Worm (Caenorhabditis elegans) whole organism, late embryonic: ENCODE data around the gene rga-8.
A peak's percentile ranks its signal among the peaks of the same experiment; 100 is the strongest.

Source experiments
- C38D4.7 ChIP-seq: fragments of 200-800 bp; sonication (Bioruptor generic); optimal IDR thresholded peaks from 2 replicates; lab custom pipeline; 2018; ENCODE audit warnings: mild to moderate bottlenecking, missing genetic modification characterization, moderate library complexity, missing compliant biosample characterization
- F13H6.1 ChIP-seq: sonication (generic microtip); optimal IDR thresholded peaks from 2 replicates; lab custom pipeline; 2016; ENCODE audit warnings: missing genetic modification characterization, missing compliant biosample characterization
- K02D7.2 ChIP-seq: sonication (generic microtip); optimal IDR thresholded peaks from 2 replicates; lab custom pipeline; 2017; ENCODE audit warnings: mild to moderate bottlenecking, missing genetic modification characterization, missing compliant biosample characterization
- K09A11.1 ChIP-seq: sonication (generic microtip); optimal IDR thresholded peaks from 2 replicates; lab custom pipeline; 2017; ENCODE audit warnings: antibody characterized with exemption, mild to moderate bottlenecking, missing genetic modification characterization, missing compliant biosample characterization; ENCODE audit not compliant: insufficient read depth
- T23F11.4 ChIP-seq: fragments of 200-800 bp; sonication (Bioruptor generic); optimal IDR thresholded peaks from 2 replicates; lab custom pipeline; 2018; ENCODE audit warnings: mild to moderate bottlenecking, missing genetic modification characterization, missing compliant biosample characterization
- ceh-14 ChIP-seq: sonication (generic microtip); optimal IDR thresholded peaks from 2 replicates; lab custom pipeline; 2016; ENCODE audit warnings: missing genotype, missing genetic modification characterization, missing compliant biosample characterization
- ceh-22 ChIP-seq: sonication (generic microtip); optimal IDR thresholded peaks from 2 replicates; lab custom pipeline; 2017; ENCODE audit warnings: missing biosample characterization, missing genetic modification characterization
- ceh-24 ChIP-seq: sonication (generic microtip); optimal IDR thresholded peaks from 2 replicates; lab custom pipeline; 2016; ENCODE audit warnings: mild to moderate bottlenecking, missing genetic modification characterization, missing compliant biosample characterization
- ceh-31 ChIP-seq: sonication (generic microtip); optimal IDR thresholded peaks from 2 replicates; lab custom pipeline; 2016; ENCODE audit warnings: missing genetic modification characterization, missing compliant biosample characterization
- ceh-45 ChIP-seq: fragments of 200-800 bp; sonication (Bioruptor generic); IDR thresholded peaks from 2 replicates; pipeline ENCODE4 v1.3.6; 2022; ENCODE audit warnings: missing genetic modification reagents, missing genetic modification characterization, missing compliant biosample characterization
- ceh-48 ChIP-seq: sonication (generic microtip); optimal IDR thresholded peaks from 2 replicates; lab custom pipeline; 2016; ENCODE audit warnings: missing genetic modification characterization, inconsistent platforms, missing compliant biosample characterization
- ceh-6 ChIP-seq: fragments of 200-800 bp; sonication (Bioruptor generic); optimal IDR thresholded peaks from 2 replicates; lab custom pipeline; 2018; ENCODE audit warnings: mild to moderate bottlenecking, missing genetic modification characterization, missing compliant biosample characterization
- ceh-9 ChIP-seq: sonication (generic microtip); optimal IDR thresholded peaks from 2 replicates; lab custom pipeline; 2016; ENCODE audit warnings: mild to moderate bottlenecking, missing genetic modification characterization, inconsistent platforms, missing compliant biosample characterization
- che-1 ChIP-seq: sonication (generic microtip); optimal IDR thresholded peaks from 2 replicates; lab custom pipeline; 2016; ENCODE audit warnings: mild to moderate bottlenecking, missing genetic modification characterization, missing compliant biosample characterization
- elt-2 ChIP-seq: sonication (generic microtip); optimal IDR thresholded peaks from 2 replicates; lab custom pipeline; 2016; ENCODE audit warnings: missing genetic modification reagents, missing genetic modification characterization, missing compliant biosample characterization
- elt-4 ChIP-seq: sonication (generic microtip); optimal IDR thresholded peaks from 2 replicates; lab custom pipeline; 2016; ENCODE audit warnings: missing genetic modification characterization, missing compliant biosample characterization
- ets-4 ChIP-seq: sonication (generic microtip); optimal IDR thresholded peaks from 2 replicates; lab custom pipeline; 2016; ENCODE audit warnings: missing genetic modification characterization, missing compliant biosample characterization
- fkh-10 ChIP-seq: fragments of 150-350 bp; optimal IDR thresholded peaks from 2 replicates; lab custom pipeline; 2014; ENCODE audit warnings: missing biosample characterization, missing genetic modification reagents, missing genetic modification characterization
- fkh-6 ChIP-seq: sonication (generic microtip); optimal IDR thresholded peaks from 2 replicates; lab custom pipeline; 2016; ENCODE audit warnings: missing genetic modification characterization, missing compliant biosample characterization
- gmeb-2 ChIP-seq: sonication (generic microtip); optimal IDR thresholded peaks from 2 replicates; lab custom pipeline; 2016; ENCODE audit warnings: missing genetic modification characterization, inconsistent platforms, missing compliant biosample characterization
- hlh-13 ChIP-seq: fragments of 200-800 bp; sonication (Bioruptor generic); optimal IDR thresholded peaks from 2 replicates; lab custom pipeline; 2018; ENCODE audit warnings: mild to moderate bottlenecking, missing genetic modification characterization, missing compliant biosample characterization
- hlh-6 ChIP-seq: sonication (generic microtip); optimal IDR thresholded peaks from 2 replicates; lab custom pipeline; 2016; ENCODE audit warnings: missing genotype, missing genetic modification characterization, missing compliant biosample characterization
- lim-6 ChIP-seq: sonication (generic microtip); optimal IDR thresholded peaks from 2 replicates; lab custom pipeline; 2016; ENCODE audit warnings: missing genetic modification characterization, missing compliant biosample characterization
- lin-11 ChIP-seq: fragments of 200-800 bp; sonication (Bioruptor generic); optimal IDR thresholded peaks from 2 replicates; lab custom pipeline; 2018; ENCODE audit warnings: mild to moderate bottlenecking, missing genetic modification characterization, missing compliant biosample characterization
- nfya-1 ChIP-seq: sonication (generic microtip); optimal IDR thresholded peaks from 2 replicates; lab custom pipeline; 2017; ENCODE audit warnings: missing genetic modification characterization, mild to moderate bottlenecking, missing compliant biosample characterization, antibody characterized with exemption, moderate library complexity
- nhr-11 ChIP-seq: fragments of 150-350 bp; optimal IDR thresholded peaks from 2 replicates; lab custom pipeline; 2014; ENCODE audit warnings: missing biosample characterization, missing genetic modification characterization
- nhr-232 ChIP-seq: sonication (generic microtip); optimal IDR thresholded peaks from 2 replicates; lab custom pipeline; 2016; ENCODE audit warnings: missing genetic modification characterization, missing compliant biosample characterization
- pat-9 ChIP-seq: fragments of 200-800 bp; sonication (Bioruptor generic); optimal IDR thresholded peaks from 2 replicates; lab custom pipeline; 2018; ENCODE audit warnings: mild to moderate bottlenecking, missing genetic modification characterization, moderate library complexity, missing compliant biosample characterization
- pax-1 ChIP-seq: fragments of 150-350 bp; optimal IDR thresholded peaks from 2 replicates; lab custom pipeline; 2014; ENCODE audit warnings: missing biosample characterization, missing genetic modification characterization
- pha-2 ChIP-seq: sonication (generic microtip); optimal IDR thresholded peaks from 2 replicates; lab custom pipeline; 2017; ENCODE audit warnings: mild to moderate bottlenecking, missing genetic modification characterization, missing compliant biosample characterization
- pqm-1 ChIP-seq: sonication (generic microtip); optimal IDR thresholded peaks from 2 replicates; lab custom pipeline; 2016; ENCODE audit warnings: missing genetic modification characterization, missing compliant biosample characterization
- ref-2 ChIP-seq: sonication (generic microtip); optimal IDR thresholded peaks from 2 replicates; lab custom pipeline; 2016; ENCODE audit warnings: missing genetic modification characterization, missing compliant biosample characterization
- rnt-1 ChIP-seq: sonication (generic microtip); optimal IDR thresholded peaks from 2 replicates; lab custom pipeline; 2016; ENCODE audit warnings: missing genetic modification characterization, missing compliant biosample characterization
- sdc-2 ChIP-seq: sonication (generic microtip); optimal IDR thresholded peaks from 2 replicates; lab custom pipeline; 2016; ENCODE audit warnings: missing genotype, missing genetic modification characterization, missing compliant biosample characterization
- sox-2 ChIP-seq: fragments of 200-800 bp; sonication (Bioruptor generic); IDR thresholded peaks from 2 replicates; pipeline ENCODE4 v1.3.6; 2022; ENCODE audit warnings: missing genetic modification reagents, missing genetic modification characterization, missing compliant biosample characterization
- tbx-2 ChIP-seq: sonication (generic microtip); optimal IDR thresholded peaks from 2 replicates; lab custom pipeline; 2016; ENCODE audit warnings: missing genetic modification characterization, missing compliant biosample characterization
- unc-55 ChIP-seq: sonication (generic microtip); optimal IDR thresholded peaks from 2 replicates; lab custom pipeline; 2017; ENCODE audit warnings: missing biosample characterization, missing genetic modification reagents, missing genetic modification characterization
- unc-86 ChIP-seq: sonication (generic microtip); optimal IDR thresholded peaks from 2 replicates; lab custom pipeline; 2016; ENCODE audit warnings: missing genetic modification characterization, missing compliant biosample characterization
- ztf-16 ChIP-seq: sonication (generic microtip); optimal IDR thresholded peaks from 2 replicates; lab custom pipeline; 2017; ENCODE audit warnings: missing genetic modification characterization, missing compliant biosample characterization

Gene rga-8

DNA sequence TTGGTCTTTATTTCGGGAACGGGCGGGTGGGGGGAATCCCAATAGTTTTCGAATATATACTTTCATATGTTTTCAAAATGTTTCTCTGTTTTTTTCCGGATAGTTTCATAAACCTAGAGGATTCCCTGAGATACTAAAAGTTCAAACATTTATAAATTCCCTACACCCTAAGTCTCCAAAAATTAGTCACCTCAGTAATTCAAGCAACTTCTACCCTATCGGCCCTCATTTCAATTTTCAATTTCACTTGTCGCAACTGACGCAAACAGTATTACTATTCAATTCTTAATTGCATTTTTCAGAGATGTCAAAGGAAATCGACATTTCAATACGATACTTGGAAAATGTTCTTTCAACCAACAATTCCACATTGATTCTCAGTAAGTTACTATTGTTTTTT lies 15.5 kb downstream of the rga-8 start, which contains the start of gene Y34B4A.4:
Gene Y34B4A.4, plus strand, starts transcription at position 301 of the 400 bp plus-strand sequence.
- TF ChIP-seq fkh-10 (no peak), ceh-45 (no peak), nhr-11 (tag; lab: Kevin White, UChicago) (no peak), ceh-9 (tag; lab: Kevin White, UChicago) (no peak), sox-2 (GFP tag; lab: Robert Waterston, UW) (no peak), unc-86 (tag; lab: Kevin White, UChicago) (no peak), F13H6.1 (tag; lab: Kevin White, UChicago) (no peak), tbx-2 (tag; lab: Kevin White, UChicago) (no peak), K09A11.1 (tag; lab: Kevin White, UChicago) (no peak), pha-2 (no peak), rnt-1 (no peak), ceh-48 (tag; lab: Kevin White, UChicago) (no peak), pqm-1 (no peak), ceh-6 (GFP tag; lab: Kevin White, UChicago) (no peak), nhr-232 (tag; lab: Kevin White, UChicago) (no peak), ceh-14 (tag; lab: Kevin White, UChicago) (no peak)

DNA sequence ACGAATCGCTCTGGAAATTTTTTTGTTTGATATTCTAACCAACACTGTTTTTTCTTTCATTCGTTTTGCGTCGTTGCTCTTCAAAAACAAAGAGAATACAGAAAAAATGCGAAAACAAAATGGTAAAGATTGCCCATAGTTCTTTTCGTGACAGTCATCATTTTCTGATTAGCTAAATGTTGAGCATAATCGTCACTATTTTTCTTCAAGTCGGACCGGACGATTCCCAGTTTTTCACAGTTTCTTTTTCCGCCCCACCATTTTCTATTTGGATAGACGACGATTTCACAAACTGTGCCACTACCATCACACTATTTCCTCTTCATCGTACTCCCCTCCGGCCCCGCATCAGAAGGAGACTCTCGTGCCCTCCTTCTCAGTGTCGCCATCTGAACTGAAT lies 16.0 kb downstream of the rga-8 start:
- TF ChIP-seq fkh-6 (tag; lab: Kevin White, UChicago) (no peak), ceh-9 (tag; lab: Kevin White, UChicago) (no peak), fkh-10 (no peak), ceh-31 (no peak), K02D7.2 (tag; lab: Kevin White, UChicago) (no peak), F13H6.1 (tag; lab: Kevin White, UChicago) (no peak), ceh-14 (tag; lab: Kevin White, UChicago) (no peak), hlh-13 (GFP tag; lab: Kevin White, UChicago) (no peak), pax-1 (tag; lab: Kevin White, UChicago) (no peak), ztf-16 (tag; lab: Kevin White, UChicago) (no peak), T23F11.4 (no peak), ceh-22 (tag; lab: Kevin White, UChicago) (no peak), unc-55 (GFP tag; lab: Kevin White, UChicago) (no peak), ceh-24 (no peak), ets-4 (tag; lab: Kevin White, UChicago) (no peak)

DNA sequence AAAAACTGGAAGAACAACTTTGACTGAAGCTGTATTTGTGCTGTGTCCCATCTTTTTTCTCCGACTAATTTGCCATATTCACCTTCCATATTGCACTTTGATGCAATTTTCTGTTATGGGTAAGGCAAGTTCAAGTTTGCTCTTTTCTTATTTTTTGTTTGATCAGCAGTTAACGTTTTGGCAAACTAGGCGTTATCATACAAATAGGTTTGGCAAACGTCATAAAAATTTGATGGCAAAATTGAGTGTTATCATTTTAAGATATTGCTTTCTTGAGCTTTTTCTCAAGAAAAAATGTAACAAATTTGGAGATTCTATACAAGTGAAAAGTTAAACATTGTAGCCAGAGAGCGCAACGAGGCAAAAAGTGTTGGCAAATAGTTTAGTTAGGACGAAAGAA lies 17.5 kb downstream of the rga-8 start:
- peak; percentile 20 for TF ChIP-seq sdc-2 (tag; lab: Kevin White, UChicago)
- no peak for TF ChIP-seq ceh-48 (tag; lab: Kevin White, UChicago)
- peak; percentile 22 for TF ChIP-seq elt-2 (tag; lab: Kevin White, UChicago)

DNA sequence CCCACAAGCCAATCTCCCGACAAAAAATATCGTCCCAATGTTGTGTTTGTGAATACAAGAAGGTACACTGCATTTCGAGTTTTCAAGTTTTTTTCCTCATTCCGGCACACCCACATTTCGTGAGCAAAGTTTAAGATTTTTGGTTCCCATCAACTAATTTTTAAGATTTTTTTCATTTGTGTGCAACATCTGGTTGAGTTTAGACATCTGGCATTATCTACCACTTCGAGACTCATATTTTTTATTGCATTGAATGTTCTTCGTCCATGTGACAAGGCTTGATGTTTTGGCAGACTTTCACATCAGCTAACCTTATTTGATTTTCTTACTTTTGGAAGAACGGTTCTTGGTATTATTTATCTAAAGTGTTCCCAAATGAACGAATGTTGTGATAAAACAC lies 19.2 kb downstream of the rga-8 start:
- TF ChIP-seq che-1 (tag; lab: Kevin White, UChicago), result no peak
- no peak for TF ChIP-seq lin-11 (tag; lab: Kevin White, UChicago)
- TF ChIP-seq ceh-14 (tag; lab: Kevin White, UChicago), result no peak
- no peak for TF ChIP-seq F13H6.1 (tag; lab: Kevin White, UChicago)
- no peak for TF ChIP-seq pat-9 (tag; lab: Kevin White, UChicago)
- no peak for TF ChIP-seq gmeb-2 (tag; lab: Kevin White, UChicago)
- no peak for TF ChIP-seq pqm-1
- no peak for TF ChIP-seq C38D4.7 (GFP tag; lab: Kevin White, UChicago)
- no peak for TF ChIP-seq ceh-22 (tag; lab: Kevin White, UChicago)
- TF ChIP-seq elt-2 (tag; lab: Kevin White, UChicago), result no peak
- TF ChIP-seq hlh-6 (tag; lab: Kevin White, UChicago), result no peak
- TF ChIP-seq lim-6, result no peak
- TF ChIP-seq nfya-1, result no peak
- no peak for TF ChIP-seq rnt-1
- no peak for TF ChIP-seq elt-4
- no peak for TF ChIP-seq nhr-11 (tag; lab: Kevin White, UChicago)
- TF ChIP-seq ref-2, result no peak
- TF ChIP-seq tbx-2 (tag; lab: Kevin White, UChicago), result no peak
